Fruit fly (Drosophila melanogaster) whole organism, embryonic: ENCODE results near the gene CG32040.

ENCODE experiments used
- CG9876 ChIP-seq: fragments of 200-800 bp; sonication (Bioruptor generic); optimal IDR thresholded peaks from 2 replicates; lab custom pipeline; 2016; ENCODE audit warnings: missing biosample characterization, missing genetic modification characterization
- Dll ChIP-seq: fragments of 200-800 bp; sonication (Bioruptor generic); IDR thresholded peaks from 4 replicates; pipeline ENCODE4 v1.3.6; 2022; ENCODE audit warnings: missing biosample characterization, missing genetic modification characterization; ENCODE audit not compliant: partially characterized antibody
- Mad ChIP-seq: fragments of 200-800 bp; sonication (Bioruptor generic); optimal IDR thresholded peaks from 2 replicates; lab custom pipeline; 2016; ENCODE audit warnings: missing biosample characterization, missing genetic modification characterization
- abd-A ChIP-seq: fragments of 200-800 bp; sonication (Bioruptor generic); optimal IDR thresholded peaks from 3 replicates; lab custom pipeline; 2019; ENCODE audit warnings: missing biosample characterization, mild to moderate bottlenecking, missing genetic modification characterization, moderate library complexity
- ase ChIP-seq: fragments of 200-800 bp; sonication (Bioruptor generic); IDR thresholded peaks from 3 replicates; pipeline ENCODE4 v1.3.6; 2022; ENCODE audit warnings: missing biosample characterization, missing genetic modification characterization
- ato ChIP-seq: fragments of 200-800 bp; sonication (Bioruptor generic); IDR thresholded peaks from 2 replicates; pipeline ENCODE4 v1.3.6; 2022; ENCODE audit warnings: missing biosample characterization, missing genetic modification characterization; ENCODE audit not compliant: partially characterized antibody
- caup ChIP-seq: fragments of 200-800 bp; sonication (Bioruptor generic); optimal IDR thresholded peaks from 3 replicates; lab custom pipeline; 2017; ENCODE audit warnings: missing biosample characterization, mild to moderate bottlenecking, missing genetic modification characterization, moderate library complexity; ENCODE audit not compliant: severe bottlenecking

DNA sequence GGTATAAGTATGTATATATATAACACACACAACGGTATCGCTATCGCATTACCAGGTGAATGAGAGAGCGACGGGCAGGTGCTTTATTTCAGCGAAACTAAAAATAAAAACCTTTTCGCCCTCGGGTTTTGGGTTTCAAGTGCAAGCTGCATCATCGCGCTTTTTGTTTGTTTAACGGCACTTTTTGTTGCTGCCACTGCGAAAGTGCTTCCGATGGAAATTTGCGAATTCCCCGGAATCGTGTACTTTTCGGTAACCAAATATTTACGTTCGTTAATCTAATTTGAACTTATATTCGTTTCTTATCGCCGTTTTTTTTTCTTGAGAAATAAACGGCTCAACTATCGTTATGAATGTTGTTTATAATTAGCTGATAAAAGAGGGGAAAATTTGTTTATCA is 42.2 kb downstream of the CG32040 start:
- no peak for TF ChIP-seq abd-A (tag; lab: Kevin White, UChicago)
- TF ChIP-seq Mad (GFP tag; lab: Kevin White, UChicago) = no peak
- TF ChIP-seq ato = no peak
- TF ChIP-seq Dll (GFP tag; lab: Robert Waterston, UW) = no peak
- TF ChIP-seq caup = no peak
- no peak for TF ChIP-seq ase (GFP tag; lab: Robert Waterston, UW)
- TF ChIP-seq CG9876 (GFP tag; lab: Kevin White, UChicago) = no peak
